Fruit fly (Drosophila melanogaster) S2 (cell line): ENCODE results near the gene Oatp33Ea.

Source experiments
- CG8478 ChIP-seq: fragments of >200 bp; optimal IDR thresholded peaks from 2 replicates; lab custom pipeline; 2018
- CTCF ChIP-seq, 2 experiments: fragments of >200 bp; optimal IDR thresholded peaks; 2 replicates each; lab custom pipeline; 2018

The Oatp33Ea gene

dm6 chr2L:12445743-12446142 is at the start of gene Oatp33Ea:
TSS of gene Oatp33Ea (minus strand) at chr2L:12445924.
- no peak for TF ChIP-seq CG8478 (lab: Kevin White, UChicago)
- TF ChIP-seq CTCF (optimal IDR thresholded peaks at IDR 0.05; lab: Kevin White, UChicago) = no peak

- no peak for TF ChIP-seq CTCF (optimal IDR thresholded peaks at IDR 0.05; lab: Kevin White, UChicago)
- TF ChIP-seq CG8478 (lab: Kevin White, UChicago) = no peak
Measured at dm6 chr2L:12495196-12495595, 49.5 kb upstream of the Oatp33Ea start.

dm6 chr2L:12493771-12494317 is 48.1 kb upstream of the Oatp33Ea start:
- no peak for TF ChIP-seq CTCF (optimal IDR thresholded peaks at IDR 0.05; lab: Kevin White, UChicago)
- TF ChIP-seq CG8478 (lab: Kevin White, UChicago) = no peak

- TF ChIP-seq CTCF (optimal IDR thresholded peaks at IDR 0.05; lab: Kevin White, UChicago) (no peak), CG8478 (lab: Kevin White, UChicago) (no peak)
Measured at dm6 chr2L:12493101-12493770, 47.5 kb upstream of the Oatp33Ea start.

- TF ChIP-seq CG8478 (lab: Kevin White, UChicago) = no peak
- TF ChIP-seq CTCF (optimal IDR thresholded peaks at IDR 0.05; lab: Kevin White, UChicago) = no peak
Measured at dm6 chr2L:12489470-12489869, 43.7 kb upstream of the Oatp33Ea start.

dm6 chr2L:12487823-12488222 is 42.1 kb upstream of the Oatp33Ea start:
- TF ChIP-seq CG8478 (lab: Kevin White, UChicago) (no peak), CTCF (optimal IDR thresholded peaks at IDR 0.05; lab: Kevin White, UChicago) (no peak)

- no peak for TF ChIP-seq CG8478 (lab: Kevin White, UChicago)
- no peak for TF ChIP-seq CTCF (optimal IDR thresholded peaks at IDR 0.05; lab: Kevin White, UChicago)
Measured at dm6 chr2L:12487311-12487710, 41.6 kb upstream of the Oatp33Ea start.

dm6 chr2L:12485897-12486615 is 40.3 kb upstream of the Oatp33Ea start:
- TF ChIP-seq CTCF (optimal IDR thresholded peaks at IDR 0.05; lab: Kevin White, UChicago) (no peak), CG8478 (lab: Kevin White, UChicago) (no peak)

dm6 chr2L:12483866-12484554 is 38.3 kb upstream of the Oatp33Ea start:
- TF ChIP-seq CG8478 (lab: Kevin White, UChicago) (no peak), CTCF (optimal IDR thresholded peaks at IDR 0.05; lab: Kevin White, UChicago) (no peak)

- no peak for TF ChIP-seq CTCF (optimal IDR thresholded peaks at IDR 0.05; lab: Kevin White, UChicago)
- TF ChIP-seq CG8478 (lab: Kevin White, UChicago) = no peak
Measured at dm6 chr2L:12483519-12483865, 37.8 kb upstream of the Oatp33Ea start.

- TF ChIP-seq CG8478 (lab: Kevin White, UChicago) (no peak), CTCF (optimal IDR thresholded peaks at IDR 0.05; lab: Kevin White, UChicago) (no peak)
Measured at dm6 chr2L:12482723-12483342, 37.1 kb upstream of the Oatp33Ea start.

dm6 chr2L:12481758-12482157 is 36.0 kb upstream of the Oatp33Ea start:
- TF ChIP-seq CG8478 (lab: Kevin White, UChicago) (no peak), CTCF (optimal IDR thresholded peaks at IDR 0.05; lab: Kevin White, UChicago) (no peak)

- TF ChIP-seq CG8478 (lab: Kevin White, UChicago) (no peak), CTCF (optimal IDR thresholded peaks at IDR 0.05; lab: Kevin White, UChicago) (no peak)
Measured at dm6 chr2L:12480846-12481245, 35.1 kb upstream of the Oatp33Ea start.

dm6 chr2L:12479994-12480393 is 34.3 kb upstream of the Oatp33Ea start:
- TF ChIP-seq CG8478 (lab: Kevin White, UChicago) = no peak
- TF ChIP-seq CTCF (optimal IDR thresholded peaks at IDR 0.05; lab: Kevin White, UChicago) = no peak
